Worm (Caenorhabditis elegans) whole organism, L3 larva: ENCODE results near the gene set-27.

ENCODE experiments used
- aly-2 ChIP-seq: fragments of 150-350 bp; optimal IDR thresholded peaks from 2 replicates; lab custom pipeline; 2014; ENCODE audit warnings: missing biosample characterization, missing genetic modification characterization
- ceh-82 ChIP-seq: fragments of 150-350 bp; optimal IDR thresholded peaks from 2 replicates; lab custom pipeline; 2014; ENCODE audit warnings: missing biosample characterization, missing genetic modification characterization
- egl-27 ChIP-seq: sonication (generic microtip); optimal IDR thresholded peaks from 4 replicates; lab custom pipeline; 2017; ENCODE audit warnings: missing biosample characterization, missing genetic modification reagents, missing genetic modification characterization
- elt-2 ChIP-seq: sonication (generic microtip); optimal IDR thresholded peaks from 2 replicates; lab custom pipeline; 2016; ENCODE audit warnings: missing genetic modification reagents, mild to moderate bottlenecking, missing genetic modification characterization, missing compliant biosample characterization
- fkh-10 ChIP-seq: sonication (generic microtip); optimal IDR thresholded peaks from 2 replicates; lab custom pipeline; 2017; ENCODE audit warnings: missing biosample characterization, missing genetic modification reagents, missing genetic modification characterization
- fkh-2 ChIP-seq: fragments of 150-350 bp; optimal IDR thresholded peaks from 2 replicates; lab custom pipeline; 2014; ENCODE audit warnings: missing biosample characterization, missing genetic modification reagents, missing genetic modification characterization
- fos-1 ChIP-seq: fragments of 150-350 bp; optimal IDR thresholded peaks from 2 replicates; lab custom pipeline; 2014; ENCODE audit warnings: missing biosample characterization, missing genetic modification characterization
- jun-1 ChIP-seq: fragments of 150-350 bp; optimal IDR thresholded peaks from 2 replicates; lab custom pipeline; 2014; ENCODE audit warnings: missing biosample characterization, missing genetic modification reagents, missing genetic modification characterization
- pha-4 ChIP-seq: fragments of 150-350 bp; optimal IDR thresholded peaks from 2 replicates; lab custom pipeline; 2014; ENCODE audit warnings: missing biosample characterization, missing genetic modification reagents, missing genetic modification characterization
- pqm-1 ChIP-seq: fragments of 150-350 bp; optimal IDR thresholded peaks from 2 replicates; lab custom pipeline; 2017; ENCODE audit warnings: missing biosample characterization, missing genetic modification characterization, inconsistent platforms

Gene set-27

DNA sequence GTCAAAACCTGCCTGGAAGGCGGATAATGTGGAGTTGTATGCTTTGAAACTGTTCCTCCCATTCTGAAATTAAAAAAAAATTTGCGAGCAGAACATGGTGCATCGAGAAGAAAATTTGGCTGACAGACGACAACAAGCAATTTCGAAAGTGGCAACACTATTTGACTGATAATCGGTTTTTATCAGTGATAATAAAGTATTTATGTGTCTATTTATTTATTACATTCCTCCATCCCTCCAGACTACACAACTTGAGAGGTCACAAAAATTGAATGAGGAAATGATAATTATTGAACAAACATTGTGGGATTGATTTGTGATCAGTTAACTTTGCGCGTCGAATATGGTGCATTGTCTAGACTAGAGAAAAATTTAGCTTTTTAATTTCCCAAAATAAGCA, 38.7 kb downstream of the set-27 start, which contains the start of gene cest-25:
cest-25 (minus strand) TSS at position 63 of the 400 bp plus-strand sequence.
- peak; percentile 50 for TF ChIP-seq jun-1 (tag; lab: Kevin White, UChicago)
- TF ChIP-seq egl-27 (tag; lab: Kevin White, UChicago), result no peak
- peak; percentile 18 for TF ChIP-seq pha-4 (tag; lab: Kevin White, UChicago)
- no peak for TF ChIP-seq fkh-2
- peak; percentile 81 for TF ChIP-seq pqm-1 (tag; lab: Kevin White, UChicago)
- TF ChIP-seq elt-2 (tag; lab: Kevin White, UChicago), result peak; percentile 93
- TF ChIP-seq fos-1, result no peak

DNA sequence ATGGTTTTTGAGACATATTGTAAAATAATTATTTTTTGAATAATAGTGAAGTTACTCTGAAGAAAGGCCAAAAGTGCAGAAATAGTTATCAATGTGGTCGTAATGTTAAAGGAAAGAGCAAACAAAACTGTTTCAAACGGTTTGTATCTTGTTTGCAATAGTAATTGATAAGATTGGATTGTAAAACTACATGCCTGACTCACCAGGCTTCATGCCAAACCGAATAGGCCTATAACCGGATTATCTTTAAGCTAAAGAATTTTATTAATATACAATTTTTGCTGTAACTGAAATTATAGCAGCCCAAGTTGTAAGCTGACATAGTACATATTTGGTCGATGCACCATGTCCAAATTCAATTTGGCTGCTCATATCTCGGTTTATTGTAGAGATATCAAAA, 45.8 kb downstream of the set-27 start, which contains the start of gene Y71H2AM.14:
Y71H2AM.14 (minus strand) TSS at position 101 of the 400 bp plus-strand sequence.
- TF ChIP-seq aly-2 (no peak), pqm-1 (tag; lab: Kevin White, UChicago) (peak; percentile 33)

DNA sequence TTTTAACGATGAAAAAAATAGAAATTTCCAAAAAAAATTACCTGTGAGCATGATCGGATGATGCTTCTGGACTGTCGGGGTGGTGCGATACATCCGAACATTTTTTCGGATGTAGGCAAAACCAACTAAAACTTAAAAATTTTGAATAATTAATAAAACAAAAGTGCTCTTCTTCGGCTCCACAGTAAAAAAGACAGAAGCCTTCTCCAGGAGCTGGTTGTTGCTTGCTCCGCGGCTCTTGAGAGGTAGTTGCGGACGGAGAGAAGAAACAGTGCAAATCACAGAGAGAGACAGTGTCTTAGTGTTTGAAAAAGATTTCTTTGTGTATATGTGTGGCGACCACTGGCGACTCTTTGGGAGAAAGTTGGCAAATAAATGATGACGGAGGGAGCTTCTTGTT, 55.5 kb downstream of the set-27 start, which contains the start of gene gldi-9:
gldi-9 (minus strand) TSS at position 101 of the 400 bp plus-strand sequence.
- TF ChIP-seq pha-4 (tag; lab: Kevin White, UChicago) (peak; percentile 33), fkh-2 (no peak), ceh-82 (tag; lab: Kevin White, UChicago) (no peak), fkh-10 (GFP tag; lab: Kevin White, UChicago) (no peak)
